Worm (Caenorhabditis elegans): ENCODE measurements around the gene C34F11.2.

The C34F11.2 gene

DNA sequence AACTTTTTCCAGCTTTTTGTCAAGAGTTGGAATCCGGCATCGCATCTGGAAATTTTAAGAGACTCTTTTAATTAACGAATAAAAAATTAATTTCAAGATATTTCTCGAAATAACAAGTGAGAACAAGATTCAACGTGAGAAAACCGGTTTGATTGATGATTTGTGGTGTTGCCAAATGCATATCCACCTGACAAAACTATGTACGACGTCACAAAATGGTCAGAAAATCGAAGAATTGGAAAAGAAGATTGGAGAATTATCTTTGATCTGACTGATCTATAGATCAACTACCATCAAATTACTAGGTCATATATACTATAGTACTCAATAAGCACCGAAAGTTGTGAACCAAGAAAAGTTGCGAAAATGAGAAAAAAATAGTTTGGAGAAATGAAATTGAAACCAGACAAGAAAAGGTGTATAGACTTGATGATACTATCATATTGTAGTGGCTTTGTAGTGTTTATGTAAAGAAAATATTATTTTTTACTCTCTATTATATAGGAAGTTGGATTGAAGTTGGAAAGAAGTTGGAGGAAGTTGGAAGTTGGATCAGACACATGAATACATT is 34.8 kb downstream of the C34F11.2 start, which contains the start of gene ptr-6:
ptr-6 (minus strand) TSS at position 47 of the 571 bp plus-strand sequence.
- TF ChIP-seq nhr-48 (tag; optimal IDR thresholded peaks at IDR 0.05) (peak; percentile 29), ztf-11 (tag; optimal IDR thresholded peaks at IDR 0.05) (no peak), Y75B8A.6 (GFP tag; IDR thresholded peaks at IDR 0.05) (no peak), lim-7 (GFP tag; IDR thresholded peaks at IDR 0.05) (no peak), nhr-102 (tag; optimal IDR thresholded peaks at IDR 0.05) (peak; percentile 16), ces-1 (GFP tag; optimal IDR thresholded peaks at IDR 0.05) (no peak), lin-38 (GFP tag; IDR thresholded peaks at IDR 0.05) (no peak), aha-1 (tag) (peak; percentile 50), rbr-2 (tag; optimal IDR thresholded peaks at IDR 0.05) (no peak), hlh-30 (tag; optimal IDR thresholded peaks at IDR 0.05; ENCODE audit: insufficient read depth) (peak; percentile 23), egl-43 (GFP tag; IDR thresholded peaks at IDR 0.05) (no peak), jun-1 (tag; optimal IDR thresholded peaks at IDR 0.05) (no peak), lin-15B (tag; optimal IDR thresholded peaks at IDR 0.05) (no peak), skn-1 (tag; optimal IDR thresholded peaks at IDR 0.05) (no peak), dmd-6 (GFP tag; IDR thresholded peaks at IDR 0.05) (peak; percentile 33; the same call in 1 of the 2 replicates), nhr-28 (tag; optimal IDR thresholded peaks at IDR 0.05) (peak; percentile 3), mxl-3 (GFP tag; optimal IDR thresholded peaks at IDR 0.05) (no peak), nhr-25 (tag; optimal IDR thresholded peaks at IDR 0.05; ENCODE audit: borderline replicate concordance, insufficient read depth) (no peak), saeg-2 (GFP tag; IDR thresholded peaks at IDR 0.05) (no peak), mdl-1 (tag; optimal IDR thresholded peaks at IDR 0.05) (peak in 1 of 2 experiments; percentile 32), nhr-111 (GFP tag; optimal IDR thresholded peaks at IDR 0.05) (no peak), lin-13 (GFP tag; optimal IDR thresholded peaks at IDR 0.05) (no peak), egl-27 (tag; optimal IDR thresholded peaks at IDR 0.05) (no peak), hif-1 (tag; optimal IDR thresholded peaks at IDR 0.05) (no peak), zip-2 (tag; optimal IDR thresholded peaks at IDR 0.05) (no peak), daf-8 (GFP tag; IDR thresholded peaks at IDR 0.05) (no peak), hlh-11 (tag; optimal IDR thresholded peaks at IDR 0.05) (peak; percentile 16), Y105C5A.15 (GFP tag; IDR thresholded peaks at IDR 0.05) (no peak), tag-97 (GFP tag; IDR thresholded peaks at IDR 0.05) (no peak), zfp-2 (tag; optimal IDR thresholded peaks at IDR 0.05) (no peak), nhr-77 (tag; optimal IDR thresholded peaks at IDR 0.05) (no peak), ztf-7 (tag; optimal IDR thresholded peaks at IDR 0.05) (no peak), unc-62 (GFP tag; optimal IDR thresholded peaks at IDR 0.05 in 1 of 2) (peak in 1 of 2 experiments; percentile 65), unc-62 (tag; optimal IDR thresholded peaks at IDR 0.05) (no peak)

DNA sequence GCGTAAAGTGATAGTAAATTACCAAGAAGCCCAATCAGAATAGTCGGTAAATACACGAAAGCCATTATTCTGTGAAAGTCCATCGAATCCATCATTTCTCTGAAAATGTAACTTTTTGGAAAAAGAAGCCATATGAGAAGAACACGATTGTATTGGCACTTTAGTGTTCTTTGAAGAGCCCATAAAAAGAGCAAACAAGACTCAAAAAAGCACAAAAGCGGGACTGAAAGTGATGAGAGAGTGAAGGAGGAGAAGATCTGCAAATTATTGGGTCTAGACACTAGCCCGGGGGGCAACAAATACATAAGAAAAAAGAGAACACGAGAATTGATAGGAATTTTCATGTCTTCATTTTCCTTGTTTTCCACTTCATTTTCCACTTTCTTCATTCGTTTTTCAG is 43.4 kb downstream of the C34F11.2 start, which contains the start of gene frpr-4:
frpr-4 (minus strand) TSS at position 101 of the 400 bp plus-strand sequence.
- TF ChIP-seq unc-130 (GFP tag; optimal IDR thresholded peaks at IDR 0.05) (no peak), Y75B8A.6 (GFP tag; IDR thresholded peaks at IDR 0.05) (no peak), zfp-2 (tag; optimal IDR thresholded peaks at IDR 0.05) (no peak), mdl-1 (tag; optimal IDR thresholded peaks at IDR 0.05) (no peak), rbr-2 (tag; optimal IDR thresholded peaks at IDR 0.05) (no peak), pha-4 (GFP tag; IDR thresholded peaks at IDR 0.05) (no peak), pha-4 (tag; optimal IDR thresholded peaks at IDR 0.05) (no peak), egl-27 (tag; optimal IDR thresholded peaks at IDR 0.05) (no peak)

Measured in whole organism, L4 larva.